Worm (Caenorhabditis elegans) whole organism, mixed stage, embryonic: ENCODE results near the gene C50F4.10.

ENCODE experiments used
- blmp-1 ChIP-seq: fragments of 150-350 bp; optimal IDR thresholded peaks from 2 replicates; lab custom pipeline; 2014; ENCODE audit warnings: missing biosample characterization, missing genetic modification characterization
- elt-3 ChIP-seq: fragments of 150-350 bp; optimal IDR thresholded peaks from 2 replicates; lab custom pipeline; 2014; ENCODE audit warnings: missing biosample characterization, missing genetic modification characterization
- hlh-1 ChIP-seq: fragments of 150-350 bp; optimal IDR thresholded peaks from 2 replicates; lab custom pipeline; 2014; ENCODE audit warnings: missing biosample characterization, missing genetic modification reagents, missing genetic modification characterization
- lin-13 ChIP-seq: fragments of 150-350 bp; optimal IDR thresholded peaks from 2 replicates; lab custom pipeline; 2014; ENCODE audit warnings: missing biosample characterization, missing genetic modification characterization
- lin-32 ChIP-seq: fragments of 200-800 bp; sonication (Bioruptor generic); optimal IDR thresholded peaks from 2 replicates; lab custom pipeline; 2018; ENCODE audit warnings: mild to moderate bottlenecking, missing genetic modification characterization, missing compliant biosample characterization
- lsy-2 ChIP-seq: fragments of 150-350 bp; optimal IDR thresholded peaks from 2 replicates; lab custom pipeline; 2014; ENCODE audit warnings: missing biosample characterization, missing genetic modification characterization
- mls-2 ChIP-seq: sonication (generic microtip); optimal IDR thresholded peaks from 2 replicates; lab custom pipeline; 2016; ENCODE audit warnings: mild to moderate bottlenecking, missing genetic modification characterization, moderate library complexity, missing compliant biosample characterization
- nhr-12 ChIP-seq: fragments of 150-350 bp; optimal IDR thresholded peaks from 2 replicates; lab custom pipeline; 2014; ENCODE audit warnings: missing biosample characterization, missing genetic modification characterization
- nhr-76 ChIP-seq: sonication (generic microtip); optimal IDR thresholded peaks from 2 replicates; lab custom pipeline; 2017; ENCODE audit warnings: missing biosample characterization, missing genetic modification characterization
- unc-62 ChIP-seq: fragments of 150-350 bp; optimal IDR thresholded peaks from 2 replicates; lab custom pipeline; 2014; ENCODE audit warnings: missing biosample characterization, missing genetic modification reagents, missing genetic modification characterization

- TF ChIP-seq mls-2 (tag; lab: Kevin White, UChicago) (no peak), lin-32 (GFP tag; lab: Kevin White, UChicago) (no peak), nhr-12 (tag; lab: Kevin White, UChicago) (no peak), lsy-2 (tag; lab: Kevin White, UChicago) (no peak), hlh-1 (tag; lab: Kevin White, UChicago) (no peak), lin-13 (tag; lab: Kevin White, UChicago) (no peak), nhr-76 (no peak), elt-3 (tag; lab: Kevin White, UChicago) (no peak), blmp-1 (no peak), unc-62 (no peak)
Observed at ce11 chrV:9500826-9501451, 30.4 kb downstream of the C50F4.10 start, which contains the start of gene swt-5.
